Worm (Caenorhabditis elegans) whole organism, L4 larva: ENCODE data around the gene Y69E1A.5.

Experiments used
- mxl-3 ChIP-seq: fragments of 200-800 bp; sonication (Bioruptor generic); optimal IDR thresholded peaks from 2 replicates; lab custom pipeline; 2018; ENCODE audit warnings: mild to moderate bottlenecking, missing genetic modification characterization, missing compliant biosample characterization
- nhr-77 ChIP-seq: fragments of 150-350 bp; optimal IDR thresholded peaks from 2 replicates; lab custom pipeline; 2014; ENCODE audit warnings: missing biosample characterization, missing genetic modification characterization
- unc-39 ChIP-seq: sonication (generic microtip); optimal IDR thresholded peaks from 2 replicates; lab custom pipeline; 2017; ENCODE audit warnings: missing biosample characterization, missing genetic modification characterization
- unc-62 ChIP-seq, 3 experiments: fragments of 150-350 bp in 1 of 3; sonication (generic microtip); optimal IDR thresholded peaks in 2 of 3; peaks in 1 of 3; 1 replicate in 1 of 3; 2 replicates in 2 of 3; lab custom pipeline; 2014 to 2017; ENCODE audit warnings: missing biosample characterization in 3 of 3, missing genetic modification characterization in 3 of 3, missing genetic modification reagents in 3 of 3, missing genotype in 1 of 3

ce11 chrIV:10909206-10909605 lies 48.2 kb downstream of the Y69E1A.5 start, which contains the start of gene ZK596.2:
- no peak for TF ChIP-seq unc-39
- TF ChIP-seq mxl-3 (GFP tag; lab: Kevin White, UChicago) = no peak
- no peak for TF ChIP-seq nhr-77
- TF ChIP-seq unc-62 (GFP tag; optimal IDR thresholded peaks at IDR 0.05 in 1 of 2; lab: Kevin White, UChicago) = no peak
- no peak for TF ChIP-seq unc-62 (tag; optimal IDR thresholded peaks at IDR 0.05; lab: Kevin White, UChicago)
